Fruit fly (Drosophila melanogaster) whole organism, embryonic: ENCODE results near the gene Pdxk.

Source experiments
- Antp ChIP-seq: fragments of 200-800 bp; sonication (Bioruptor generic); optimal IDR thresholded peaks from 3 replicates; lab custom pipeline; 2016; ENCODE audit warnings: missing biosample characterization, missing genetic modification characterization
- C15 ChIP-seq: fragments of 200-800 bp; sonication (Bioruptor generic); IDR thresholded peaks from 3 replicates; pipeline ENCODE4 v1.3.6; 2022; ENCODE audit warnings: missing biosample characterization, missing genetic modification characterization
- CG10431 ChIP-seq: fragments of 200-800 bp; sonication (Bioruptor generic); optimal IDR thresholded peaks from 3 replicates; lab custom pipeline; 2018; ENCODE audit warnings: missing biosample characterization, mild to moderate bottlenecking, missing genetic modification characterization
- CG1647 ChIP-seq: fragments of 200-800 bp; sonication (Bioruptor generic); optimal IDR thresholded peaks from 3 replicates; lab custom pipeline; 2016; ENCODE audit warnings: missing biosample characterization, missing genetic modification characterization
- CG17186 ChIP-seq: fragments of 200-800 bp; sonication (Bioruptor generic); optimal IDR thresholded peaks from 3 replicates; lab custom pipeline; 2017; ENCODE audit warnings: missing biosample characterization, missing genetic modification reagents, missing genetic modification characterization
- CG1792 ChIP-seq: fragments of 200-800 bp; sonication (Bioruptor generic); optimal IDR thresholded peaks from 2 replicates; lab custom pipeline; 2016; ENCODE audit warnings: missing biosample characterization, missing genetic modification characterization
- CG18619 ChIP-seq: fragments of 200-800 bp; sonication (Bioruptor generic); optimal IDR thresholded peaks from 3 replicates; lab custom pipeline; 2017; ENCODE audit warnings: missing biosample characterization, mild to moderate bottlenecking, missing genetic modification characterization
- CG2875 ChIP-seq: fragments of 200-800 bp; sonication (Bioruptor generic); optimal IDR thresholded peaks from 2 replicates; lab custom pipeline; 2017; ENCODE audit warnings: missing biosample characterization, mild to moderate bottlenecking, missing genetic modification characterization, missing genetic modification reagents
- CG31365 ChIP-seq: fragments of 200-800 bp; sonication (Bioruptor generic); optimal IDR thresholded peaks from 2 replicates; lab custom pipeline; 2018; ENCODE audit warnings: missing biosample characterization, mild to moderate bottlenecking, missing genetic modification characterization
- CG32772 ChIP-seq: fragments of 200-800 bp; sonication (Bioruptor generic); IDR thresholded peaks from 2 replicates; pipeline ENCODE4 v1.3.6; 2022; ENCODE audit warnings: missing biosample characterization, missing genetic modification characterization
- CG4730 ChIP-seq: fragments of 200-800 bp; sonication (Bioruptor generic); IDR thresholded peaks from 2 replicates; pipeline ENCODE4 v1.3.6; 2022; ENCODE audit warnings: missing biosample characterization, missing genetic modification characterization
- CG5180 ChIP-seq: fragments of 200-800 bp; sonication (Bioruptor generic); optimal IDR thresholded peaks from 3 replicates; lab custom pipeline; 2017; ENCODE audit warnings: missing biosample characterization, missing genetic modification characterization, mild to moderate bottlenecking, moderate library complexity, missing genetic modification reagents
- CG6175 ChIP-seq: fragments of 200-800 bp; sonication (Bioruptor generic); IDR thresholded peaks from 3 replicates; pipeline ENCODE4 v1.3.6; 2022; ENCODE audit warnings: missing biosample characterization, missing genetic modification characterization
- CG8290 ChIP-seq, 3 experiments: fragments of 200-800 bp; sonication (Bioruptor generic); optimal IDR thresholded peaks; 2 replicates each; lab custom pipeline; 2016 to 2019; ENCODE audit warnings: missing biosample characterization in 3 of 3, missing genetic modification characterization in 3 of 3, mild to moderate bottlenecking in 2 of 3, moderate library complexity in 1 of 3
- CG9437 ChIP-seq: fragments of 200-800 bp; sonication (Bioruptor generic); optimal IDR thresholded peaks from 2 replicates; lab custom pipeline; 2018; ENCODE audit warnings: missing biosample characterization, mild to moderate bottlenecking, missing genetic modification characterization
- Dbx ChIP-seq: fragments of 200-800 bp; sonication (Bioruptor generic); IDR thresholded peaks from 3 replicates; pipeline ENCODE4 v1.3.6; 2022; ENCODE audit warnings: missing biosample characterization, missing genetic modification characterization
- H2.0 ChIP-seq: fragments of 200-800 bp; sonication (Bioruptor generic); IDR thresholded peaks from 2 replicates; pipeline ENCODE4 v1.3.6; 2022; ENCODE audit warnings: missing biosample characterization, missing genetic modification characterization
- HmgD ChIP-seq: fragments of 200-800 bp; sonication (Bioruptor generic); optimal IDR thresholded peaks from 3 replicates; lab custom pipeline; 2016; ENCODE audit warnings: missing biosample characterization, missing genetic modification characterization
- Jarid2 ChIP-seq: fragments of 200-800 bp; sonication (Bioruptor generic); optimal IDR thresholded peaks from 3 replicates; lab custom pipeline; 2017; ENCODE audit warnings: mild to moderate bottlenecking, missing biosample characterization, missing genetic modification reagents, missing genetic modification characterization
- NfI ChIP-seq: fragments of 200-800 bp; sonication (Bioruptor generic); optimal IDR thresholded peaks from 3 replicates; lab custom pipeline; 2018; ENCODE audit warnings: missing biosample characterization, mild to moderate bottlenecking, missing genetic modification characterization, moderate library complexity
- Opbp ChIP-seq: fragments of 200-800 bp; sonication (Bioruptor generic); IDR thresholded peaks from 3 replicates; pipeline ENCODE4 v1.3.6; 2022; ENCODE audit warnings: missing biosample characterization, missing genetic modification characterization; ENCODE audit not compliant: partially characterized antibody
- PHDP ChIP-seq: fragments of 200-800 bp; sonication (Bioruptor generic); optimal IDR thresholded peaks from 3 replicates; lab custom pipeline; 2018; ENCODE audit warnings: missing biosample characterization, mild to moderate bottlenecking, missing genetic modification characterization, moderate library complexity
- Scr ChIP-seq: fragments of 200-800 bp; sonication (Bioruptor generic); IDR thresholded peaks from 2 replicates; pipeline ENCODE4 v1.3.6; 2022; ENCODE audit warnings: missing biosample characterization, missing genetic modification characterization; ENCODE audit not compliant: partially characterized antibody
- Side ChIP-seq: fragments of 200-800 bp; sonication (Bioruptor generic); optimal IDR thresholded peaks from 2 replicates; lab custom pipeline; 2016; ENCODE audit warnings: missing biosample characterization, missing genetic modification characterization
- Trl ChIP-seq, 3 experiments: fragments of >200 bp in 2 of 3; fragments of 200-800 bp in 1 of 3; sonication (Bioruptor generic) in 1 of 3; optimal IDR thresholded peaks; 2 replicates in 1 of 3; 3 replicates in 2 of 3; lab custom pipeline; 2016 to 2017; ENCODE audit warnings: missing biosample characterization in 1 of 3, missing genetic modification characterization in 1 of 3
- ac ChIP-seq: fragments of 200-800 bp; sonication (Bioruptor generic); optimal IDR thresholded peaks from 3 replicates; lab custom pipeline; 2017; ENCODE audit warnings: missing biosample characterization, mild to moderate bottlenecking, missing genetic modification characterization
- al ChIP-seq: fragments of 200-800 bp; sonication (Bioruptor generic); IDR thresholded peaks from 2 replicates; pipeline ENCODE4 v1.3.6; 2022; ENCODE audit warnings: missing biosample characterization, missing genetic modification characterization
- bbx ChIP-seq: fragments of 200-800 bp; sonication (Bioruptor generic); IDR thresholded peaks from 2 replicates; pipeline ENCODE4 v1.3.6; 2022; ENCODE audit warnings: missing biosample characterization, missing genetic modification characterization; ENCODE audit not compliant: partially characterized antibody
- bsh ChIP-seq, 2 experiments: fragments of 200-800 bp; sonication (Bioruptor generic); optimal IDR thresholded peaks; 2 replicates each; lab custom pipeline; 2017 to 2018; ENCODE audit warnings: mild to moderate bottlenecking in 2 of 2, missing biosample characterization in 2 of 2, missing genetic modification characterization in 2 of 2, moderate library complexity in 1 of 2
- chn ChIP-seq: fragments of 200-800 bp; sonication (Bioruptor generic); optimal IDR thresholded peaks from 2 replicates; lab custom pipeline; 2016; ENCODE audit warnings: missing biosample characterization, missing genetic modification characterization
- ci ChIP-seq: fragments of 200-800 bp; sonication (Bioruptor generic); IDR thresholded peaks from 3 replicates; pipeline ENCODE4 v1.3.6; 2022; ENCODE audit warnings: missing biosample characterization, missing genetic modification characterization
- fd3F ChIP-seq: fragments of 200-800 bp; sonication (Bioruptor generic); optimal IDR thresholded peaks from 2 replicates; lab custom pipeline; 2018; ENCODE audit warnings: missing biosample characterization, mild to moderate bottlenecking, missing genetic modification characterization, moderate library complexity
- ftz-f1 ChIP-seq: fragments of 200-800 bp; sonication (Bioruptor generic); optimal IDR thresholded peaks from 2 replicates; lab custom pipeline; 2016; ENCODE audit warnings: missing biosample characterization, missing genetic modification characterization
- gcm ChIP-seq: fragments of 200-800 bp; sonication (Bioruptor generic); optimal IDR thresholded peaks from 2 replicates; lab custom pipeline; 2019; ENCODE audit warnings: missing biosample characterization, mild to moderate bottlenecking, missing genetic modification characterization, moderate library complexity
- gro ChIP-seq: fragments of 200-800 bp; sonication (Bioruptor generic); optimal IDR thresholded peaks from 2 replicates; lab custom pipeline; 2016; ENCODE audit warnings: missing biosample characterization, missing genetic modification characterization
- gsb-n ChIP-seq: fragments of 200-800 bp; sonication (Bioruptor generic); optimal IDR thresholded peaks from 3 replicates; lab custom pipeline; 2018; ENCODE audit warnings: missing biosample characterization, mild to moderate bottlenecking, missing genetic modification characterization
- hb ChIP-seq: fragments of 200-800 bp; sonication (Bioruptor generic); IDR thresholded peaks from 3 replicates; pipeline ENCODE4 v1.3.6; 2022; ENCODE audit warnings: missing biosample characterization, missing genetic modification characterization; ENCODE audit not compliant: partially characterized antibody
- knrl ChIP-seq: fragments of 200-800 bp; sonication (Bioruptor generic); IDR thresholded peaks from 3 replicates; pipeline ENCODE4 v1.3.6; 2022; ENCODE audit warnings: missing biosample characterization, missing genetic modification characterization; ENCODE audit not compliant: partially characterized antibody
- lab ChIP-seq: fragments of 200-800 bp; sonication (Bioruptor generic); optimal IDR thresholded peaks from 3 replicates; lab custom pipeline; 2017; ENCODE audit warnings: missing biosample characterization, missing genetic modification characterization, mild to moderate bottlenecking, moderate library complexity, missing genetic modification reagents
- mld ChIP-seq: fragments of 200-800 bp; sonication (Bioruptor generic); IDR thresholded peaks from 3 replicates; pipeline ENCODE4 v1.3.6; 2022; ENCODE audit warnings: missing biosample characterization, missing genetic modification characterization; ENCODE audit not compliant: partially characterized antibody
- nmo ChIP-seq: fragments of 200-800 bp; sonication (Bioruptor generic); optimal IDR thresholded peaks from 2 replicates; lab custom pipeline; 2018; ENCODE audit warnings: missing biosample characterization, mild to moderate bottlenecking, missing genetic modification characterization, moderate library complexity
- pan ChIP-seq, 4 experiments: fragments of >200 bp in 3 of 4; fragments of 200-800 bp in 1 of 4; sonication (Bioruptor generic) in 1 of 4; optimal IDR thresholded peaks in 3 of 4; IDR thresholded peaks in 1 of 4; 2 replicates each; pipeline versions ENCODE4 v1.3.6 to Lab custom; 2017 to 2022; ENCODE audit warnings: missing biosample characterization in 2 of 4, missing genetic modification characterization in 2 of 4, mixed read lengths in 1 of 4
- pfk ChIP-seq: fragments of 200-800 bp; sonication (Bioruptor generic); optimal IDR thresholded peaks from 2 replicates; lab custom pipeline; 2018; ENCODE audit warnings: missing biosample characterization, mild to moderate bottlenecking, missing genetic modification characterization, moderate library complexity
- salm ChIP-seq: fragments of 200-800 bp; sonication (Bioruptor generic); optimal IDR thresholded peaks from 2 replicates; lab custom pipeline; 2018; ENCODE audit warnings: missing biosample characterization, mild to moderate bottlenecking, missing genetic modification characterization
- sr ChIP-seq: fragments of 200-800 bp; sonication (Bioruptor generic); IDR thresholded peaks from 3 replicates; pipeline ENCODE4 v1.3.6; 2022; ENCODE audit warnings: missing biosample characterization, missing genetic modification characterization
- unc-4 ChIP-seq: fragments of 200-800 bp; sonication (Bioruptor generic); IDR thresholded peaks from 2 replicates; pipeline ENCODE4 v1.3.6; 2022; ENCODE audit warnings: missing biosample characterization, missing genetic modification characterization; ENCODE audit not compliant: partially characterized antibody
- vvl ChIP-seq: fragments of 200-800 bp; sonication (Bioruptor generic); IDR thresholded peaks from 2 replicates; pipeline ENCODE4 v1.3.6; 2022; ENCODE audit warnings: missing biosample characterization, missing genetic modification characterization

The Pdxk gene

dm6 chr3L:9366850-9367430 lies 6.8 kb downstream of the Pdxk start, which contains the start of the genes Klp67A and CG4452 (continued):
- TF ChIP-seq fd3F (GFP tag; lab: Kevin White, UChicago) (peak; percentile 11), CG1647 (GFP tag; lab: Kevin White, UChicago) (no peak), nmo (GFP tag; lab: Kevin White, UChicago) (peak; percentile 79), CG31365 (tag; lab: Kevin White, UChicago) (no peak), H2.0 (GFP tag; lab: Robert Waterston, UW) (no peak), Dbx (GFP tag; lab: Robert Waterston, UW) (0 out of 3 replicates have a peak, but pooled peaks have one; percentile 27), gcm (GFP tag; lab: Kevin White, UChicago) (no peak), Antp (GFP tag; lab: Kevin White, UChicago) (no peak), PHDP (tag; lab: Kevin White, UChicago) (peak; percentile 47), bsh (GFP tag; optimal IDR thresholded peaks at IDR 0.05; lab: Kevin White, UChicago) (peak in 1 of 2 experiments; percentile 23), Trl (optimal IDR thresholded peaks at IDR 0.05; lab: Kevin White, UChicago) (no peak), Trl (GFP tag; optimal IDR thresholded peaks at IDR 0.05; lab: Kevin White, UChicago) (no peak), ftz-f1 (GFP tag; lab: Kevin White, UChicago) (no peak), CG18619 (GFP tag; lab: Kevin White, UChicago) (peak; percentile 17), unc-4 (GFP tag; lab: Robert Waterston, UW) (peak; percentile 93), NfI (GFP tag; lab: Kevin White, UChicago) (no peak), gro (GFP tag; lab: Kevin White, UChicago) (no peak), HmgD (GFP tag; lab: Kevin White, UChicago) (no peak), CG9437 (GFP tag; lab: Kevin White, UChicago) (peak; percentile 70), CG1792 (GFP tag; lab: Kevin White, UChicago) (no peak), CG5180 (no peak), CG6175 (GFP tag; lab: Robert Waterston, UW) (no peak), C15 (GFP tag; lab: Robert Waterston, UW) (no peak), salm (peak; percentile 13), hb (peak; percentile 92; the same call in 2 of the 3 replicates), CG4730 (no peak), CG8290 (GFP tag; optimal IDR thresholded peaks at IDR 0.05; lab: Kevin White, UChicago) (peak; percentile 43), CG8290 (tag; optimal IDR thresholded peaks at IDR 0.05; lab: Kevin White, UChicago) (peak in 1 of 2 experiments; percentile 63), ac (GFP tag; lab: Kevin White, UChicago) (no peak), Jarid2 (GFP tag; lab: Kevin White, UChicago) (no peak), CG32772 (GFP tag; lab: Robert Waterston, UW) (no peak), Side (GFP tag; lab: Kevin White, UChicago) (no peak), Opbp (peak; percentile 85), ci (peak; percentile 44; the same call in 1 of the 3 replicates), Scr (GFP tag; lab: Robert Waterston, UW) (peak; percentile 97), bbx (GFP tag; lab: Robert Waterston, UW) (peak; percentile 86), CG17186 (GFP tag; lab: Kevin White, UChicago) (peak; percentile 55), chn (GFP tag; lab: Kevin White, UChicago) (no peak), CG2875 (GFP tag; lab: Kevin White, UChicago) (no peak), mld (peak; percentile 71), gsb-n (tag; lab: Kevin White, UChicago) (peak; percentile 62), al (GFP tag; lab: Robert Waterston, UW) (0 out of 2 replicates have a peak, but pooled peaks have one; percentile 34), sr (GFP tag; lab: Robert Waterston, UW) (no peak), pfk (no peak), vvl (no peak), lab (GFP tag; lab: Kevin White, UChicago) (no peak), pan (optimal IDR thresholded peaks at IDR 0.05; lab: Kevin White, UChicago) (no peak), pan (GFP tag; optimal IDR thresholded peaks at IDR 0.05 in 1 of 2, IDR thresholded peaks at IDR 0.05 in 1 of 2) (peak in 1 of 2 experiments; percentile 5), CG10431 (GFP tag; lab: Kevin White, UChicago) (no peak), knrl (GFP tag; lab: Robert Waterston, UW) (peak; percentile 93)
